Worm (Caenorhabditis elegans) whole organism, L1 larva: ENCODE results near the gene lag-1.

Source experiments
- dsc-1 ChIP-seq: sonication (generic microtip); optimal IDR thresholded peaks from 2 replicates; lab custom pipeline; 2016; ENCODE audit warnings: mild to moderate bottlenecking, missing genetic modification characterization, missing compliant biosample characterization
- egl-13 ChIP-seq: sonication (generic microtip); optimal IDR thresholded peaks from 2 replicates; lab custom pipeline; 2016; ENCODE audit warnings: missing genotype, missing genetic modification reagents, missing genetic modification characterization, missing compliant biosample characterization
- elt-3 ChIP-seq, 6 experiments: fragments of 150-350 bp in 1 of 6; sonication (generic microtip); optimal IDR thresholded peaks; 2 replicates each; lab custom pipeline; 2017 to 2018; ENCODE audit warnings: missing biosample characterization in 6 of 6, missing genetic modification characterization in 6 of 6, inconsistent platforms in 1 of 6
- mdl-1 ChIP-seq, 2 experiments: fragments of 150-350 bp; optimal IDR thresholded peaks; 2 replicates each; lab custom pipeline; 2014 to 2017; ENCODE audit warnings: missing biosample characterization in 2 of 2, missing genetic modification characterization in 2 of 2, inconsistent platforms in 1 of 2
- nhr-11 ChIP-seq: fragments of 150-350 bp; optimal IDR thresholded peaks from 2 replicates; lab custom pipeline; 2014; ENCODE audit warnings: missing biosample characterization, missing genetic modification characterization
- nhr-28 ChIP-seq: fragments of 150-350 bp; optimal IDR thresholded peaks from 2 replicates; lab custom pipeline; 2014; ENCODE audit warnings: missing biosample characterization, missing genetic modification characterization
- pag-3 ChIP-seq: sonication (generic microtip); optimal IDR thresholded peaks from 2 replicates; lab custom pipeline; 2017; ENCODE audit warnings: missing genetic modification characterization, mild to moderate bottlenecking, missing compliant biosample characterization, antibody characterized with exemption, borderline replicate concordance; ENCODE audit not compliant: insufficient read depth
- unc-130 ChIP-seq: fragments of 150-350 bp; optimal IDR thresholded peaks from 2 replicates; lab custom pipeline; 2017; ENCODE audit warnings: missing biosample characterization, missing genetic modification characterization, inconsistent platforms
- zip-4 ChIP-seq: fragments of 200-800 bp; sonication (Bioruptor generic); optimal IDR thresholded peaks from 2 replicates; lab custom pipeline; 2018; ENCODE audit warnings: mild to moderate bottlenecking, missing genetic modification characterization, moderate library complexity, missing compliant biosample characterization

ce11 chrIV:6095357-6095858 lies at the start of gene lag-1:
- TF ChIP-seq nhr-11 (tag; lab: Kevin White, UChicago) (no peak), elt-3 (tag; optimal IDR thresholded peaks at IDR 0.05; lab: Kevin White, UChicago) (no peak), nhr-28 (tag; lab: Kevin White, UChicago) (no peak), zip-4 (GFP tag; lab: Kevin White, UChicago) (no peak), egl-13 (tag; lab: Kevin White, UChicago) (no peak), dsc-1 (tag; lab: Kevin White, UChicago) (no peak), unc-130 (tag; lab: Kevin White, UChicago) (no peak), mdl-1 (tag; optimal IDR thresholded peaks at IDR 0.05; lab: Kevin White, UChicago) (no peak), pag-3 (tag; lab: Kevin White, UChicago) (no peak)
